Worm (Caenorhabditis elegans) whole organism, young adult: Measurements from ENCODE around the gene Y54G2A.40.

Experiments used
- B0035.1 ChIP-seq: sonication (generic microtip); optimal IDR thresholded peaks from 2 replicates; lab custom pipeline; 2016; ENCODE audit warnings: missing genetic modification characterization, mild to moderate bottlenecking, missing compliant biosample characterization, missing genotype, missing genetic modification reagents
- F10E7.11 ChIP-seq: sonication (generic microtip); optimal IDR thresholded peaks from 2 replicates; lab custom pipeline; 2017; ENCODE audit warnings: mild to moderate bottlenecking, missing genetic modification characterization, moderate library complexity, missing compliant biosample characterization
- F23B12.7 ChIP-seq: sonication (generic microtip); optimal IDR thresholded peaks from 2 replicates; lab custom pipeline; 2017; ENCODE audit warnings: missing genetic modification characterization, mild to moderate bottlenecking, missing compliant biosample characterization, antibody characterized with exemption, moderate library complexity; ENCODE audit not compliant: insufficient read depth
- F33H1.4 ChIP-seq: fragments of 200-800 bp; sonication (Bioruptor generic); IDR thresholded peaks from 2 replicates; pipeline ENCODE4 v1.3.6; 2022; ENCODE audit warnings: missing genetic modification reagents, missing genetic modification characterization, missing compliant biosample characterization
- F52B5.7 ChIP-seq: sonication (generic microtip); optimal IDR thresholded peaks from 2 replicates; lab custom pipeline; 2016; ENCODE audit warnings: mild to moderate bottlenecking, missing genetic modification characterization, missing compliant biosample characterization
- F55B11.4 ChIP-seq: sonication (generic microtip); optimal IDR thresholded peaks from 2 replicates; lab custom pipeline; 2016; ENCODE audit warnings: missing compliant biosample characterization, missing genetic modification characterization, borderline replicate concordance; ENCODE audit not compliant: insufficient read depth
- K11D2.4 ChIP-seq: fragments of 200-800 bp; sonication (Bioruptor generic); IDR thresholded peaks from 2 replicates; pipeline ENCODE4 v1.3.6; 2022; ENCODE audit warnings: missing genetic modification reagents, missing genetic modification characterization, missing compliant biosample characterization
- T07F8.4 ChIP-seq: sonication (generic microtip); optimal IDR thresholded peaks from 2 replicates; lab custom pipeline; 2016; ENCODE audit warnings: mild to moderate bottlenecking, missing genetic modification characterization, moderate library complexity, missing compliant biosample characterization
- T26A5.8 ChIP-seq: sonication (generic microtip); optimal IDR thresholded peaks from 2 replicates; lab custom pipeline; 2016; ENCODE audit warnings: missing genetic modification characterization, missing compliant biosample characterization
- Y53F4B.3 ChIP-seq: fragments of 200-800 bp; sonication (Bioruptor generic); IDR thresholded peaks from 2 replicates; pipeline ENCODE4 v1.3.6; 2022; ENCODE audit warnings: missing genetic modification reagents, missing genetic modification characterization, missing compliant biosample characterization
- akir-1 ChIP-seq: fragments of 200-800 bp; sonication (Bioruptor generic); optimal IDR thresholded peaks from 2 replicates; lab custom pipeline; 2018; ENCODE audit warnings: mild to moderate bottlenecking, missing genetic modification characterization, moderate library complexity, missing compliant biosample characterization
- attf-5 ChIP-seq: fragments of 200-800 bp; sonication (Bioruptor generic); optimal IDR thresholded peaks from 2 replicates; lab custom pipeline; 2018; ENCODE audit warnings: mild to moderate bottlenecking, missing genetic modification characterization, missing compliant biosample characterization
- ccch-3 ChIP-seq: fragments of 200-800 bp; sonication (Bioruptor generic); optimal IDR thresholded peaks from 2 replicates; lab custom pipeline; 2018; ENCODE audit warnings: mild to moderate bottlenecking, missing genetic modification characterization, missing compliant biosample characterization
- cebp-1 ChIP-seq, 2 experiments: fragments of 200-800 bp in 1 of 2; sonication (Bioruptor generic) in 1 of 2; sonication (generic microtip) in 1 of 2; IDR thresholded peaks in 1 of 2; optimal IDR thresholded peaks in 1 of 2; 2 replicates each; pipeline versions ENCODE4 v1.3.6 to Lab custom; 2017 to 2022; ENCODE audit warnings: missing compliant biosample characterization in 2 of 2, missing genetic modification characterization in 2 of 2, mild to moderate bottlenecking in 1 of 2, missing genetic modification reagents in 1 of 2, moderate library complexity in 1 of 2
- ceh-40 ChIP-seq: fragments of 200-800 bp; sonication (Bioruptor generic); IDR thresholded peaks from 2 replicates; pipeline ENCODE4 v1.3.6; 2022; ENCODE audit warnings: missing genetic modification characterization, missing compliant biosample characterization
- chd-7 ChIP-seq: sonication (generic microtip); optimal IDR thresholded peaks from 2 replicates; lab custom pipeline; 2016; ENCODE audit warnings: mild to moderate bottlenecking, missing genetic modification characterization, moderate library complexity, missing compliant biosample characterization
- dpff-1 ChIP-seq: sonication (generic microtip); optimal IDR thresholded peaks from 2 replicates; lab custom pipeline; 2017; ENCODE audit warnings: mild to moderate bottlenecking, missing genetic modification characterization, missing compliant biosample characterization
- egl-18 ChIP-seq: fragments of 200-800 bp; sonication (Bioruptor generic); IDR thresholded peaks from 2 replicates; pipeline ENCODE4 v1.3.6; 2022; ENCODE audit warnings: missing genetic modification reagents, missing genetic modification characterization, missing compliant biosample characterization
- ets-4 ChIP-seq: fragments of 200-800 bp; sonication (Bioruptor generic); optimal IDR thresholded peaks from 2 replicates; lab custom pipeline; 2018; ENCODE audit warnings: mild to moderate bottlenecking, missing genetic modification characterization, missing compliant biosample characterization
- fkh-3 ChIP-seq: sonication (generic microtip); optimal IDR thresholded peaks from 2 replicates; lab custom pipeline; 2016; ENCODE audit warnings: mild to moderate bottlenecking, missing genetic modification characterization, missing compliant biosample characterization
- hmg-1.2 ChIP-seq: fragments of 200-800 bp; sonication (Bioruptor generic); IDR thresholded peaks from 2 replicates; pipeline ENCODE4 v1.3.6; 2022; ENCODE audit warnings: missing genetic modification reagents, missing genetic modification characterization, missing compliant biosample characterization
- hmg-20 ChIP-seq: fragments of 200-800 bp; sonication (Bioruptor generic); IDR thresholded peaks from 2 replicates; pipeline ENCODE4 v1.3.6; 2022; ENCODE audit warnings: missing genetic modification reagents, missing genetic modification characterization, missing compliant biosample characterization
- hsf-1 ChIP-seq: fragments of 200-800 bp; sonication (Bioruptor generic); IDR thresholded peaks from 2 replicates; pipeline ENCODE4 v1.3.6; 2022; ENCODE audit warnings: missing genetic modification reagents, missing genetic modification characterization, missing compliant biosample characterization
- lag-1 ChIP-seq: fragments of 200-800 bp; sonication (Bioruptor generic); IDR thresholded peaks from 2 replicates; pipeline ENCODE4 v1.3.6; 2022; ENCODE audit warnings: missing genetic modification reagents, missing genetic modification characterization, missing compliant biosample characterization
- let-526 ChIP-seq: fragments of 200-800 bp; sonication (Bioruptor generic); IDR thresholded peaks from 2 replicates; pipeline ENCODE4 v1.3.6; 2022; ENCODE audit warnings: missing genetic modification reagents, missing genetic modification characterization, missing compliant biosample characterization
- let-607 ChIP-seq, 2 experiments: fragments of 200-800 bp in 1 of 2; sonication (Bioruptor generic) in 1 of 2; sonication (generic microtip) in 1 of 2; optimal IDR thresholded peaks; 2 replicates each; lab custom pipeline; 2016 to 2018; ENCODE audit warnings: mild to moderate bottlenecking in 2 of 2, missing compliant biosample characterization in 2 of 2, missing genetic modification characterization in 2 of 2, moderate library complexity in 2 of 2, missing genotype in 1 of 2
- lin-26 ChIP-seq: fragments of 200-800 bp; sonication (Bioruptor generic); IDR thresholded peaks from 2 replicates; pipeline ENCODE4 v1.3.6; 2022; ENCODE audit warnings: missing genetic modification reagents, missing genetic modification characterization, missing compliant biosample characterization
- lin-40 ChIP-seq: sonication (generic microtip); optimal IDR thresholded peaks from 2 replicates; lab custom pipeline; 2016; ENCODE audit warnings: missing genetic modification characterization, mild to moderate bottlenecking, missing compliant biosample characterization, missing genotype, missing genetic modification reagents
- mxl-1 ChIP-seq: sonication (generic microtip); optimal IDR thresholded peaks from 2 replicates; lab custom pipeline; 2016; ENCODE audit warnings: missing genetic modification characterization, missing compliant biosample characterization
- nfya-1 ChIP-seq: sonication (generic microtip); optimal IDR thresholded peaks from 2 replicates; lab custom pipeline; 2017; ENCODE audit warnings: antibody characterized with exemption, missing compliant biosample characterization, missing genetic modification characterization, borderline replicate concordance; ENCODE audit not compliant: insufficient read depth
- nfyb-1 ChIP-seq: fragments of 200-800 bp; sonication (Bioruptor generic); IDR thresholded peaks from 2 replicates; pipeline ENCODE4 v1.3.6; 2022; ENCODE audit warnings: missing genetic modification reagents, missing genetic modification characterization, missing compliant biosample characterization
- nhr-27 ChIP-seq: fragments of 200-800 bp; sonication (Bioruptor generic); optimal IDR thresholded peaks from 2 replicates; lab custom pipeline; 2018; ENCODE audit warnings: mild to moderate bottlenecking, missing genetic modification characterization, moderate library complexity, missing compliant biosample characterization
- pbrm-1 ChIP-seq: fragments of 200-800 bp; sonication (Bioruptor generic); IDR thresholded peaks from 2 replicates; pipeline ENCODE4 v1.3.6; 2022; ENCODE audit warnings: missing genetic modification reagents, missing genetic modification characterization, missing compliant biosample characterization
- pha-4 ChIP-seq: fragments of 150-350 bp; sonication (generic microtip); optimal IDR thresholded peaks from 2 replicates; lab custom pipeline; 2014; ENCODE audit warnings: missing biosample characterization, missing genetic modification reagents, missing genetic modification characterization
- rcor-1 ChIP-seq: fragments of 200-800 bp; sonication (Bioruptor generic); IDR thresholded peaks from 2 replicates; pipeline ENCODE4 v1.3.6; 2022; ENCODE audit warnings: missing genetic modification reagents, missing genetic modification characterization, missing compliant biosample characterization
- rec-8 ChIP-seq, 2 experiments: sonication (generic microtip); optimal IDR thresholded peaks; 2 replicates each; lab custom pipeline; 2016; ENCODE audit warnings: mild to moderate bottlenecking in 2 of 2, missing genetic modification characterization in 2 of 2, missing genetic modification reagents in 2 of 2, missing genotype in 2 of 2, missing biosample characterization in 1 of 2, missing compliant biosample characterization in 1 of 2, moderate library complexity in 1 of 2
- rpc-1 ChIP-seq, 2 experiments: fragments of 150-350 bp in 1 of 2; sonication (generic microtip) in 1 of 2; optimal IDR thresholded peaks; 2 replicates each; lab custom pipeline; 2014 to 2018; ENCODE audit warnings: missing biosample characterization in 1 of 2, missing genetic modification characterization in 1 of 2, missing genetic modification reagents in 1 of 2, missing genotype in 1 of 2
- snpc-1.3 ChIP-seq: sonication (generic microtip); optimal IDR thresholded peaks from 2 replicates; lab custom pipeline; 2017; ENCODE audit warnings: missing genetic modification characterization, mild to moderate bottlenecking, missing compliant biosample characterization, antibody characterized with exemption, moderate library complexity, missing genotype, missing genetic modification reagents; ENCODE audit not compliant: insufficient read depth
- snpc-4 ChIP-seq, 5 experiments: fragments of 150-350 bp in 1 of 5; sonication (generic microtip) in 4 of 5; optimal IDR thresholded peaks; 2 replicates each; lab custom pipeline; 2014 to 2018; ENCODE audit warnings: missing genetic modification characterization in 5 of 5, missing biosample characterization in 3 of 5, antibody characterized with exemption in 2 of 5, mild to moderate bottlenecking in 2 of 5, missing compliant biosample characterization in 2 of 5, missing genotype in 2 of 5, moderate library complexity in 2 of 5, missing genetic modification reagents in 1 of 5
- somi-1 ChIP-seq: fragments of 200-800 bp; sonication (Bioruptor generic); optimal IDR thresholded peaks from 2 replicates; lab custom pipeline; 2018; ENCODE audit warnings: mild to moderate bottlenecking, missing genetic modification characterization, missing compliant biosample characterization
- tbp1 ChIP-seq: fragments of 200-800 bp; sonication (Bioruptor generic); optimal IDR thresholded peaks from 2 replicates; lab custom pipeline; 2018; ENCODE audit warnings: mild to moderate bottlenecking, missing genetic modification characterization, missing compliant biosample characterization
- tlf-1 ChIP-seq: fragments of 200-800 bp; sonication (Bioruptor generic); optimal IDR thresholded peaks from 2 replicates; lab custom pipeline; 2018; ENCODE audit warnings: mild to moderate bottlenecking, missing genetic modification characterization, missing compliant biosample characterization
- unc-62 ChIP-seq: fragments of 150-350 bp; optimal IDR thresholded peaks from 2 replicates; lab custom pipeline; 2014; ENCODE audit warnings: missing biosample characterization, missing genetic modification reagents, missing genetic modification characterization
- zfh-2 ChIP-seq: fragments of 200-800 bp; sonication (Bioruptor generic); conservative IDR thresholded peaks from 2 replicates; pipeline ENCODE4 v1.3.6; 2022; ENCODE audit warnings: missing genetic modification reagents, missing genetic modification characterization, missing compliant biosample characterization
- ztf-26 ChIP-seq: sonication (generic microtip); optimal IDR thresholded peaks from 2 replicates; lab custom pipeline; 2017; ENCODE audit warnings: missing genetic modification characterization, missing compliant biosample characterization
- ztf-28 ChIP-seq: fragments of 200-800 bp; sonication (Bioruptor generic); IDR thresholded peaks from 2 replicates; pipeline ENCODE4 v1.3.6; 2022; ENCODE audit warnings: missing genetic modification reagents, missing genetic modification characterization, missing compliant biosample characterization

Gene Y54G2A.40

ce11 chrIV:2802193-2802592 lies 44.1 kb upstream of the Y54G2A.40 start (continued):
- TF ChIP-seq cebp-1 (GFP tag; IDR thresholded peaks at IDR 0.05; lab: Robert Waterston, UW) (no peak), cebp-1 (tag; optimal IDR thresholded peaks at IDR 0.05; lab: Kevin White, UChicago) (peak; percentile 16), ztf-26 (tag; lab: Kevin White, UChicago) (no peak), attf-5 (GFP tag; lab: Kevin White, UChicago) (peak; percentile 21), F33H1.4 (GFP tag; lab: Robert Waterston, UW) (no peak), K11D2.4 (GFP tag; lab: Robert Waterston, UW) (no peak), rpc-1 (optimal IDR thresholded peaks at IDR 0.05; lab: Kevin White, UChicago) (peak; percentile 66), rpc-1 (tag; optimal IDR thresholded peaks at IDR 0.05; lab: Kevin White, UChicago) (peak; percentile 85), mxl-1 (no peak), ets-4 (no peak), nfyb-1 (no peak), chd-7 (tag; lab: Kevin White, UChicago) (peak; percentile 22), let-607 (tag; optimal IDR thresholded peaks at IDR 0.05; lab: Kevin White, UChicago) (no peak), lag-1 (GFP tag; lab: Robert Waterston, UW) (no peak), dpff-1 (no peak), F23B12.7 (tag; lab: Kevin White, UChicago) (peak; percentile 29), lin-26 (peak; percentile 86), akir-1 (no peak), zfh-2 (GFP tag; lab: Robert Waterston, UW) (no peak), ccch-3 (GFP tag; lab: Kevin White, UChicago) (no peak), ztf-28 (GFP tag; lab: Robert Waterston, UW) (peak; percentile 43; the same call in 1 of the 2 replicates), egl-18 (no peak), T26A5.8 (tag; lab: Kevin White, UChicago) (no peak), B0035.1 (tag; lab: Kevin White, UChicago) (no peak), F10E7.11 (no peak), pha-4 (tag; lab: Kevin White, UChicago) (no peak), lin-40 (no peak), somi-1 (no peak), hsf-1 (GFP tag; lab: Robert Waterston, UW) (no peak), snpc-1.3 (peak; percentile 25), hmg-1.2 (peak; percentile 72), tbp1 (GFP tag; lab: Kevin White, UChicago) (peak; percentile 96), tlf-1 (no peak), unc-62 (no peak), rcor-1 (no peak), Y53F4B.3 (GFP tag; lab: Robert Waterston, UW) (no peak), T07F8.4 (tag; lab: Kevin White, UChicago) (peak; percentile 40), nfya-1 (tag; lab: Kevin White, UChicago) (no peak), snpc-4 (GFP tag; optimal IDR thresholded peaks at IDR 0.05; lab: Kevin White, UChicago) (peak; percentile 41), snpc-4 (tag; optimal IDR thresholded peaks at IDR 0.05; lab: Kevin White, UChicago) (peak in 1 of 4 experiments; percentile 39), F52B5.7 (tag; lab: Kevin White, UChicago) (peak; percentile 62), nhr-27 (tag; lab: Kevin White, UChicago) (no peak), pbrm-1 (GFP tag; lab: Robert Waterston, UW) (0 out of 2 replicates have a peak, but pooled peaks have one; percentile 39), hmg-20 (GFP tag; lab: Robert Waterston, UW) (peak; percentile 58; the same call in 1 of the 2 replicates), rec-8 (tag; optimal IDR thresholded peaks at IDR 0.05; lab: Kevin White, UChicago) (no peak), ceh-40 (GFP tag; lab: Robert Waterston, UW) (no peak), F55B11.4 (tag; lab: Kevin White, UChicago) (no peak), let-526 (GFP tag; lab: Robert Waterston, UW) (no peak), fkh-3 (no peak)
